Worm (Caenorhabditis elegans) whole organism, L1 larva: ENCODE measurements around the gene acs-6.

ENCODE experiments used
- C16A3.4 ChIP-seq: fragments of 150-350 bp; optimal IDR thresholded peaks from 2 replicates; lab custom pipeline; 2014; ENCODE audit warnings: missing biosample characterization, missing genetic modification characterization
- C34B4.2 ChIP-seq: sonication (generic microtip); optimal IDR thresholded peaks from 2 replicates; lab custom pipeline; 2017; ENCODE audit warnings: mild to moderate bottlenecking, missing genetic modification characterization, missing compliant biosample characterization
- F16B12.6 ChIP-seq: fragments of 150-350 bp; optimal IDR thresholded peaks from 2 replicates; lab custom pipeline; 2014; ENCODE audit warnings: missing biosample characterization, missing genetic modification characterization
- aly-2 ChIP-seq: fragments of 150-350 bp; optimal IDR thresholded peaks from 2 replicates; lab custom pipeline; 2014; ENCODE audit warnings: missing biosample characterization, missing genetic modification characterization
- ceh-63 ChIP-seq: fragments of 200-800 bp; sonication (Bioruptor generic); optimal IDR thresholded peaks from 2 replicates; lab custom pipeline; 2018; ENCODE audit warnings: mild to moderate bottlenecking, missing genetic modification characterization, missing compliant biosample characterization
- ceh-82 ChIP-seq, 3 experiments: fragments of 150-350 bp in 1 of 3; sonication (generic microtip) in 2 of 3; optimal IDR thresholded peaks; 2 replicates each; lab custom pipeline; 2014 to 2017; ENCODE audit warnings: missing biosample characterization in 3 of 3, missing genetic modification characterization in 3 of 3
- dpl-1 ChIP-seq, 3 experiments: fragments of 150-350 bp in 2 of 3; sonication (generic microtip) in 1 of 3; optimal IDR thresholded peaks; 2 replicates each; lab custom pipeline; 2014 to 2017; ENCODE audit warnings: missing biosample characterization in 3 of 3, missing genetic modification characterization in 3 of 3, missing genetic modification reagents in 3 of 3
- dsc-1 ChIP-seq: sonication (generic microtip); optimal IDR thresholded peaks from 2 replicates; lab custom pipeline; 2016; ENCODE audit warnings: mild to moderate bottlenecking, missing genetic modification characterization, missing compliant biosample characterization
- efl-1 ChIP-seq, 4 experiments: fragments of 150-350 bp; optimal IDR thresholded peaks in 3 of 4; peaks in 1 of 4; 1 replicate in 1 of 4; 2 replicates in 3 of 4; lab custom pipeline; 2014; ENCODE audit warnings: missing biosample characterization in 2 of 4, missing genetic modification characterization in 2 of 4, missing genetic modification reagents in 2 of 4
- egl-27 ChIP-seq, 2 experiments: fragments of 150-350 bp in 1 of 2; sonication (generic microtip); optimal IDR thresholded peaks; 3 replicates each; lab custom pipeline; 2017 to 2018; ENCODE audit warnings: missing biosample characterization in 2 of 2, missing genetic modification characterization in 2 of 2, missing genetic modification reagents in 2 of 2
- elt-3 ChIP-seq, 6 experiments: fragments of 150-350 bp in 1 of 6; sonication (generic microtip); optimal IDR thresholded peaks; 2 replicates each; lab custom pipeline; 2017 to 2018; ENCODE audit warnings: missing biosample characterization in 6 of 6, missing genetic modification characterization in 6 of 6, inconsistent platforms in 1 of 6
- ets-5 ChIP-seq: fragments of 200-800 bp; sonication (Bioruptor generic); IDR thresholded peaks from 2 replicates; pipeline ENCODE4 v1.3.6; 2022; ENCODE audit warnings: missing genetic modification characterization, missing compliant biosample characterization
- fkh-10 ChIP-seq: sonication (generic microtip); optimal IDR thresholded peaks from 2 replicates; lab custom pipeline; 2017; ENCODE audit warnings: missing biosample characterization, missing genetic modification reagents, missing genetic modification characterization
- fkh-4 ChIP-seq: sonication (generic microtip); optimal IDR thresholded peaks from 2 replicates; lab custom pipeline; 2016; ENCODE audit warnings: missing compliant biosample characterization, missing genetic modification characterization, borderline replicate concordance
- fkh-8 ChIP-seq: sonication (generic microtip); optimal IDR thresholded peaks from 2 replicates; lab custom pipeline; 2016; ENCODE audit warnings: mild to moderate bottlenecking, missing genetic modification characterization, missing compliant biosample characterization
- hlh-17 ChIP-seq: fragments of 200-800 bp; sonication (Bioruptor generic); optimal IDR thresholded peaks from 2 replicates; lab custom pipeline; 2018; ENCODE audit warnings: missing genetic modification characterization, mild to moderate bottlenecking, missing compliant biosample characterization, moderate library complexity, borderline replicate concordance
- hlh-4 ChIP-seq: sonication (generic microtip); optimal IDR thresholded peaks from 2 replicates; lab custom pipeline; 2016; ENCODE audit warnings: mild to moderate bottlenecking, missing genetic modification characterization, missing compliant biosample characterization
- irx-1 ChIP-seq: sonication (generic microtip); optimal IDR thresholded peaks from 2 replicates; lab custom pipeline; 2016; ENCODE audit warnings: missing genetic modification characterization, missing compliant biosample characterization
- jun-1 ChIP-seq: fragments of 150-350 bp; optimal IDR thresholded peaks from 2 replicates; lab custom pipeline; 2014; ENCODE audit warnings: missing biosample characterization, missing genetic modification reagents, missing genetic modification characterization
- lin-13 ChIP-seq: fragments of 150-350 bp; optimal IDR thresholded peaks from 2 replicates; lab custom pipeline; 2014; ENCODE audit warnings: missing biosample characterization, missing genetic modification reagents, missing genetic modification characterization
- lin-14 ChIP-seq: fragments of 200-800 bp; sonication (Bioruptor generic); optimal IDR thresholded peaks from 2 replicates; lab custom pipeline; 2018; ENCODE audit warnings: mild to moderate bottlenecking, missing genetic modification characterization, moderate library complexity, missing compliant biosample characterization
- lir-3 ChIP-seq: sonication (generic microtip); optimal IDR thresholded peaks from 2 replicates; lab custom pipeline; 2016; ENCODE audit warnings: mild to moderate bottlenecking, missing genetic modification characterization, moderate library complexity, missing compliant biosample characterization; ENCODE audit not compliant: poor library complexity
- lsy-2 ChIP-seq, 2 experiments: fragments of 150-350 bp; optimal IDR thresholded peaks; 2 replicates each; lab custom pipeline; 2014; ENCODE audit warnings: missing biosample characterization in 2 of 2, missing genetic modification characterization in 2 of 2
- mab-9 ChIP-seq: fragments of 200-800 bp; sonication (Bioruptor generic); IDR thresholded peaks from 2 replicates; pipeline ENCODE4 v1.3.6; 2022; ENCODE audit warnings: missing genetic modification reagents, missing genetic modification characterization, missing compliant biosample characterization
- mdl-1 ChIP-seq, 2 experiments: fragments of 150-350 bp; optimal IDR thresholded peaks; 2 replicates each; lab custom pipeline; 2014 to 2017; ENCODE audit warnings: missing biosample characterization in 2 of 2, missing genetic modification characterization in 2 of 2, inconsistent platforms in 1 of 2
- mep-1 ChIP-seq: fragments of 150-350 bp; optimal IDR thresholded peaks from 2 replicates; lab custom pipeline; 2014; ENCODE audit warnings: missing biosample characterization, missing genetic modification characterization
- nhr-19 ChIP-seq: fragments of 200-800 bp; sonication (Bioruptor generic); conservative IDR thresholded peaks from 2 replicates; pipeline ENCODE4 v1.3.6; 2022; ENCODE audit warnings: missing genetic modification characterization, missing compliant biosample characterization
- nhr-237 ChIP-seq: fragments of 150-350 bp; optimal IDR thresholded peaks from 2 replicates; lab custom pipeline; 2014; ENCODE audit warnings: missing biosample characterization, missing genetic modification characterization
- nhr-71 ChIP-seq: sonication (generic microtip); optimal IDR thresholded peaks from 2 replicates; lab custom pipeline; 2016; ENCODE audit warnings: mild to moderate bottlenecking, missing genetic modification characterization, moderate library complexity, missing compliant biosample characterization
- nhr-84 ChIP-seq: sonication (generic microtip); optimal IDR thresholded peaks from 2 replicates; lab custom pipeline; 2017; ENCODE audit warnings: missing biosample characterization, missing genetic modification characterization
- nhr-85 ChIP-seq: sonication (generic microtip); peaks from one replicate; lab custom pipeline; 2016; ENCODE audit warnings: missing genetic modification characterization, inconsistent platforms, missing compliant biosample characterization
- nhr-90 ChIP-seq: sonication (generic microtip); optimal IDR thresholded peaks from 2 replicates; lab custom pipeline; 2016; ENCODE audit warnings: mild to moderate bottlenecking, missing genetic modification characterization, missing compliant biosample characterization; ENCODE audit not compliant: poor library complexity
- pag-3 ChIP-seq: sonication (generic microtip); optimal IDR thresholded peaks from 2 replicates; lab custom pipeline; 2017; ENCODE audit warnings: missing genetic modification characterization, mild to moderate bottlenecking, missing compliant biosample characterization, antibody characterized with exemption, borderline replicate concordance; ENCODE audit not compliant: insufficient read depth
- pqm-1 ChIP-seq: sonication (generic microtip); optimal IDR thresholded peaks from 3 replicates; lab custom pipeline; 2017; ENCODE audit warnings: missing biosample characterization, missing genetic modification characterization
- skn-1 ChIP-seq: fragments of 150-350 bp; optimal IDR thresholded peaks from 2 replicates; lab custom pipeline; 2014; ENCODE audit warnings: missing biosample characterization, missing genetic modification characterization
- snpc-4 ChIP-seq: fragments of 150-350 bp; optimal IDR thresholded peaks from 2 replicates; lab custom pipeline; 2014; ENCODE audit warnings: missing biosample characterization, missing genetic modification characterization
- snu-23 ChIP-seq: sonication (generic microtip); optimal IDR thresholded peaks from 2 replicates; lab custom pipeline; 2016; ENCODE audit warnings: missing genetic modification characterization, missing compliant biosample characterization
- sox-4 ChIP-seq: sonication (generic microtip); optimal IDR thresholded peaks from 2 replicates; lab custom pipeline; 2016; ENCODE audit warnings: missing genetic modification characterization, missing compliant biosample characterization
- sptf-1 ChIP-seq: fragments of 150-350 bp; optimal IDR thresholded peaks from 2 replicates; lab custom pipeline; 2014; ENCODE audit warnings: missing biosample characterization, missing genetic modification characterization
- swsn-7 ChIP-seq: sonication (generic microtip); optimal IDR thresholded peaks from 2 replicates; lab custom pipeline; 2016; ENCODE audit warnings: missing genetic modification characterization, missing compliant biosample characterization
- tbx-2 ChIP-seq: sonication (generic microtip); optimal IDR thresholded peaks from 2 replicates; lab custom pipeline; 2016; ENCODE audit warnings: missing genetic modification characterization, missing compliant biosample characterization
- unc-130 ChIP-seq: fragments of 150-350 bp; optimal IDR thresholded peaks from 2 replicates; lab custom pipeline; 2017; ENCODE audit warnings: missing biosample characterization, missing genetic modification characterization, inconsistent platforms
- unc-86 ChIP-seq: sonication (generic microtip); optimal IDR thresholded peaks from 2 replicates; lab custom pipeline; 2016; ENCODE audit warnings: missing genetic modification characterization, missing compliant biosample characterization
- vab-15 ChIP-seq: sonication (generic microtip); optimal IDR thresholded peaks from 2 replicates; lab custom pipeline; 2017; ENCODE audit warnings: missing genotype, mild to moderate bottlenecking, missing genetic modification characterization, missing compliant biosample characterization
- xbp-1 ChIP-seq: sonication (generic microtip); optimal IDR thresholded peaks from 2 replicates; lab custom pipeline; 2016; ENCODE audit warnings: missing genetic modification characterization, missing compliant biosample characterization
- zip-4 ChIP-seq: fragments of 200-800 bp; sonication (Bioruptor generic); optimal IDR thresholded peaks from 2 replicates; lab custom pipeline; 2018; ENCODE audit warnings: mild to moderate bottlenecking, missing genetic modification characterization, moderate library complexity, missing compliant biosample characterization
- ztf-11 ChIP-seq, 2 experiments: sonication (generic microtip); optimal IDR thresholded peaks; 2 replicates each; lab custom pipeline; 2016 to 2017; ENCODE audit warnings: missing genetic modification characterization in 2 of 2, missing biosample characterization in 1 of 2, missing compliant biosample characterization in 1 of 2
- ztf-4 ChIP-seq: fragments of 150-350 bp; optimal IDR thresholded peaks from 2 replicates; lab custom pipeline; 2014; ENCODE audit warnings: missing biosample characterization, missing genetic modification characterization

acs-6 gene

ce11 chrII:7049470-7049869, 12.4 kb upstream of the acs-6 start:
- TF ChIP-seq aly-2 (tag; lab: Kevin White, UChicago), result no peak
- no peak for TF ChIP-seq nhr-71 (tag; lab: Kevin White, UChicago)
- TF ChIP-seq unc-86 (tag; lab: Kevin White, UChicago), result no peak
- TF ChIP-seq unc-130, result no peak
- TF ChIP-seq efl-1 (optimal IDR thresholded peaks at IDR 0.05; lab: Kevin White, UChicago), result no peak
- peak in 1 of 2 experiments; percentile 59 for TF ChIP-seq efl-1 (GFP tag; optimal IDR thresholded peaks at IDR 0.05 in 1 of 2; lab: Kevin White, UChicago)

ce11 chrII:7050021-7050722, 11.7 kb upstream of the acs-6 start, which contains the start of the genes tcer-1 and ZK1127.5:
TSS of gene tcer-1 (minus strand) at chrII:7050071.
TSS of gene ZK1127.5 (plus strand) at chrII:7050672.
- TF ChIP-seq ceh-82 (tag; optimal IDR thresholded peaks at IDR 0.05; lab: Kevin White, UChicago) (peak; percentile 26 to 70 (median 39)), zip-4 (no peak), fkh-10 (GFP tag; lab: Kevin White, UChicago) (no peak), unc-130 (no peak), dpl-1 (GFP tag; optimal IDR thresholded peaks at IDR 0.05; lab: Kevin White, UChicago) (peak; percentile 54 to 82 (median 59)), ztf-11 (tag; optimal IDR thresholded peaks at IDR 0.05; lab: Kevin White, UChicago) (no peak), ztf-4 (no peak), dsc-1 (peak; percentile 44), ets-5 (GFP tag; lab: Robert Waterston, UW) (no peak), nhr-237 (peak; percentile 1), lsy-2 (tag; optimal IDR thresholded peaks at IDR 0.05; lab: Kevin White, UChicago) (peak; percentile 60 to 83), lin-14 (peak; percentile 55), vab-15 (tag; lab: Kevin White, UChicago) (no peak), ceh-63 (GFP tag; lab: Kevin White, UChicago) (no peak), snpc-4 (tag; lab: Kevin White, UChicago) (no peak), jun-1 (tag; lab: Kevin White, UChicago) (no peak), pqm-1 (no peak), sox-4 (tag; lab: Kevin White, UChicago) (no peak), C34B4.2 (tag; lab: Kevin White, UChicago) (no peak), mep-1 (tag; lab: Kevin White, UChicago) (peak; percentile 78), fkh-4 (tag; lab: Kevin White, UChicago) (no peak), F16B12.6 (tag; lab: Kevin White, UChicago) (peak; percentile 27), egl-27 (tag; optimal IDR thresholded peaks at IDR 0.05; lab: Kevin White, UChicago) (no peak), hlh-17 (GFP tag; lab: Kevin White, UChicago) (no peak), lin-13 (GFP tag; lab: Kevin White, UChicago) (peak; percentile 2), skn-1 (tag; lab: Kevin White, UChicago) (peak; percentile 43), lir-3 (tag; lab: Kevin White, UChicago) (no peak), C16A3.4 (tag; lab: Kevin White, UChicago) (peak; percentile 66), irx-1 (tag; lab: Kevin White, UChicago) (no peak), nhr-90 (peak; percentile 23), swsn-7 (peak; percentile 54), pag-3 (tag; lab: Kevin White, UChicago) (no peak), nhr-71 (tag; lab: Kevin White, UChicago) (peak; percentile 50), nhr-84 (no peak), nhr-85 (tag; lab: Kevin White, UChicago) (peak; percentile 31), nhr-19 (peak; percentile 24; the same call in 1 of the 2 replicates), elt-3 (tag; optimal IDR thresholded peaks at IDR 0.05; lab: Kevin White, UChicago) (peak in 1 of 6 experiments; percentile 38), fkh-8 (tag; lab: Kevin White, UChicago) (peak; percentile 41), sptf-1 (no peak), mab-9 (GFP tag; lab: Robert Waterston, UW) (no peak), hlh-4 (tag; lab: Kevin White, UChicago) (no peak), xbp-1 (tag; lab: Kevin White, UChicago) (peak; percentile 42), snu-23 (GFP tag; lab: Kevin White, UChicago) (peak; percentile 63), mdl-1 (tag; optimal IDR thresholded peaks at IDR 0.05; lab: Kevin White, UChicago) (no peak), tbx-2 (tag; lab: Kevin White, UChicago) (peak; percentile 40)
